Worm (Caenorhabditis elegans) whole organism, L2 larva: ENCODE data around the gene T05H10.1.

Experiments
- C34F6.9 ChIP-seq: fragments of 150-350 bp; optimal IDR thresholded peaks from 2 replicates; lab custom pipeline; 2014; ENCODE audit warnings: missing biosample characterization, missing genetic modification characterization
- F13H6.1 ChIP-seq: sonication (generic microtip); optimal IDR thresholded peaks from 2 replicates; lab custom pipeline; 2016; ENCODE audit warnings: missing genetic modification characterization, missing compliant biosample characterization
- R02D3.7 ChIP-seq: fragments of 150-350 bp; optimal IDR thresholded peaks from 2 replicates; lab custom pipeline; 2014; ENCODE audit warnings: missing biosample characterization, missing genetic modification characterization
- ZK546.5 ChIP-seq: sonication (generic microtip); optimal IDR thresholded peaks from 2 replicates; lab custom pipeline; 2017; ENCODE audit warnings: missing biosample characterization, missing genetic modification characterization
- alr-1 ChIP-seq: fragments of 150-350 bp; optimal IDR thresholded peaks from 2 replicates; lab custom pipeline; 2014; ENCODE audit warnings: missing biosample characterization, missing genetic modification characterization
- aly-2 ChIP-seq: fragments of 150-350 bp; optimal IDR thresholded peaks from 2 replicates; lab custom pipeline; 2014; ENCODE audit warnings: missing biosample characterization, missing genetic modification characterization
- blmp-1 ChIP-seq: sonication (generic microtip); optimal IDR thresholded peaks from 2 replicates; lab custom pipeline; 2017; ENCODE audit warnings: missing genetic modification characterization, mild to moderate bottlenecking, missing compliant biosample characterization, antibody characterized with exemption, moderate library complexity; ENCODE audit not compliant: insufficient read depth
- ceh-16 ChIP-seq: fragments of 150-350 bp; optimal IDR thresholded peaks from 2 replicates; lab custom pipeline; 2014; ENCODE audit warnings: missing biosample characterization, missing genetic modification characterization
- ceh-82 ChIP-seq: fragments of 150-350 bp; optimal IDR thresholded peaks from 2 replicates; lab custom pipeline; 2014; ENCODE audit warnings: missing biosample characterization, missing genetic modification characterization
- dmd-4 ChIP-seq: sonication (generic microtip); optimal IDR thresholded peaks from 2 replicates; lab custom pipeline; 2017; ENCODE audit warnings: missing biosample characterization, missing genetic modification characterization
- egl-27 ChIP-seq: sonication (generic microtip); optimal IDR thresholded peaks from 3 replicates; lab custom pipeline; 2017; ENCODE audit warnings: missing biosample characterization, missing genetic modification reagents, missing genetic modification characterization
- elt-1 ChIP-seq: fragments of 150-350 bp; optimal IDR thresholded peaks from 2 replicates; lab custom pipeline; 2014; ENCODE audit warnings: missing biosample characterization, missing genetic modification characterization
- elt-3 ChIP-seq: sonication (generic microtip); optimal IDR thresholded peaks from 2 replicates; lab custom pipeline; 2017; ENCODE audit warnings: missing biosample characterization, missing genetic modification characterization
- fos-1 ChIP-seq: fragments of 150-350 bp; optimal IDR thresholded peaks from 2 replicates; lab custom pipeline; 2014; ENCODE audit warnings: missing biosample characterization, missing genetic modification characterization
- gmeb-1 ChIP-seq: fragments of 150-350 bp; optimal IDR thresholded peaks from 2 replicates; lab custom pipeline; 2014; ENCODE audit warnings: missing biosample characterization, missing genetic modification characterization
- lin-11 ChIP-seq: fragments of 150-350 bp; sonication (generic microtip); optimal IDR thresholded peaks from 2 replicates; lab custom pipeline; 2014; ENCODE audit warnings: missing biosample characterization, missing genetic modification characterization, inconsistent platforms, mixed read lengths
- lsy-2 ChIP-seq, 2 experiments: fragments of 150-350 bp in 1 of 2; sonication (generic microtip) in 1 of 2; optimal IDR thresholded peaks; 2 replicates each; lab custom pipeline; 2014 to 2017; ENCODE audit warnings: missing biosample characterization in 2 of 2, missing genetic modification characterization in 2 of 2
- mbf-1 ChIP-seq: sonication (generic microtip); optimal IDR thresholded peaks from 2 replicates; lab custom pipeline; 2017; ENCODE audit warnings: missing biosample characterization, missing genetic modification characterization
- mdl-1 ChIP-seq, 2 experiments: fragments of 150-350 bp in 1 of 2; sonication (generic microtip) in 1 of 2; optimal IDR thresholded peaks; 2 replicates each; lab custom pipeline; 2017; ENCODE audit warnings: missing biosample characterization in 2 of 2, missing genetic modification characterization in 2 of 2
- nhr-11 ChIP-seq: fragments of 150-350 bp; optimal IDR thresholded peaks from 2 replicates; lab custom pipeline; 2014; ENCODE audit warnings: missing biosample characterization, missing genetic modification characterization
- nhr-12 ChIP-seq: fragments of 150-350 bp; optimal IDR thresholded peaks from 2 replicates; lab custom pipeline; 2014; ENCODE audit warnings: missing biosample characterization, missing genetic modification characterization
- nhr-129 ChIP-seq: fragments of 150-350 bp; optimal IDR thresholded peaks from 2 replicates; lab custom pipeline; 2014; ENCODE audit warnings: missing biosample characterization, missing genetic modification characterization
- nhr-21 ChIP-seq: fragments of 150-350 bp; optimal IDR thresholded peaks from 2 replicates; lab custom pipeline; 2014; ENCODE audit warnings: missing biosample characterization, missing genetic modification characterization
- nhr-23 ChIP-seq: fragments of 150-350 bp; optimal IDR thresholded peaks from 2 replicates; lab custom pipeline; 2014; ENCODE audit warnings: missing biosample characterization, missing genetic modification reagents, missing genetic modification characterization
- nhr-6 ChIP-seq: fragments of 150-350 bp; optimal IDR thresholded peaks from 2 replicates; lab custom pipeline; 2014; ENCODE audit warnings: missing biosample characterization, missing genetic modification characterization
- sem-4 ChIP-seq: fragments of 150-350 bp; optimal IDR thresholded peaks from 2 replicates; lab custom pipeline; 2014; ENCODE audit warnings: missing biosample characterization, missing genetic modification reagents, missing genetic modification characterization
- skn-1 ChIP-seq: sonication (generic microtip); optimal IDR thresholded peaks from 2 replicates; lab custom pipeline; 2017; ENCODE audit warnings: missing biosample characterization, missing genetic modification characterization
- sma-3 ChIP-seq: sonication (generic microtip); optimal IDR thresholded peaks from 2 replicates; lab custom pipeline; 2016; ENCODE audit warnings: missing genetic modification reagents, missing genetic modification characterization, missing compliant biosample characterization
- sma-9 ChIP-seq, 2 experiments: fragments of 150-350 bp in 1 of 2; sonication (generic microtip) in 1 of 2; optimal IDR thresholded peaks; 2 replicates each; lab custom pipeline; 2014 to 2016; ENCODE audit warnings: missing genetic modification characterization in 2 of 2, mild to moderate bottlenecking in 1 of 2, missing biosample characterization in 1 of 2, missing compliant biosample characterization in 1 of 2, missing genetic modification reagents in 1 of 2, moderate library complexity in 1 of 2
- snpc-4 ChIP-seq: fragments of 150-350 bp; optimal IDR thresholded peaks from 2 replicates; lab custom pipeline; 2014; ENCODE audit warnings: missing biosample characterization, missing genetic modification characterization
- unc-39 ChIP-seq: fragments of 150-350 bp; optimal IDR thresholded peaks from 2 replicates; lab custom pipeline; 2014; ENCODE audit warnings: missing biosample characterization, missing genetic modification characterization
- zag-1 ChIP-seq: fragments of 150-350 bp; optimal IDR thresholded peaks from 2 replicates; lab custom pipeline; 2014; ENCODE audit warnings: missing biosample characterization, missing genetic modification characterization
- ztf-11 ChIP-seq: sonication (generic microtip); optimal IDR thresholded peaks from 2 replicates; lab custom pipeline; 2017; ENCODE audit warnings: missing biosample characterization, missing genetic modification characterization
- ztf-4 ChIP-seq: fragments of 150-350 bp; optimal IDR thresholded peaks from 2 replicates; lab custom pipeline; 2014; ENCODE audit warnings: missing biosample characterization, missing genetic modification characterization

The T05H10.1 gene

DNA sequence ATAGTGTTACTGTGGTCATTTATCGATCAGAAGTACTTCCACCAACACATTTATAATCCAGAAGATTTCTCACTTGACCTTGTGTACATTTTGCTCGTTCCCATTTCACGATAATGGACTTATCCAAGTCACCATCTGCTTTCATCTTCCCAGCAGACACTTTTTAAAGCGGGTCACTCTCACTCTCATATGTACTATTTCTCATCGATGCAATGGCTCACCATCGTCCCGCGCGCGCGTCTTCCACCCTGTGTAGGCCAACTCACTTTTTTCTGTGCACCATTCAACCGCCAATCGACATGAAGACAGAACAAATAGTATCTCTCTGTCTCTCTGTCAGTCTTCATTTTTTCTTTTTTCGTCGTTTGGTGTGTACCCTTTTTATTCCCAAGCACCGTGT, 9.8 kb downstream of the T05H10.1 start:
- TF ChIP-seq aly-2 (tag; lab: Kevin White, UChicago) (no peak), ceh-16 (tag; lab: Kevin White, UChicago) (no peak), zag-1 (no peak), mdl-1 (tag; optimal IDR thresholded peaks at IDR 0.05; lab: Kevin White, UChicago) (no peak), nhr-23 (no peak), nhr-21 (tag; lab: Kevin White, UChicago) (no peak), dmd-4 (tag; lab: Kevin White, UChicago) (no peak), ztf-4 (no peak)

DNA sequence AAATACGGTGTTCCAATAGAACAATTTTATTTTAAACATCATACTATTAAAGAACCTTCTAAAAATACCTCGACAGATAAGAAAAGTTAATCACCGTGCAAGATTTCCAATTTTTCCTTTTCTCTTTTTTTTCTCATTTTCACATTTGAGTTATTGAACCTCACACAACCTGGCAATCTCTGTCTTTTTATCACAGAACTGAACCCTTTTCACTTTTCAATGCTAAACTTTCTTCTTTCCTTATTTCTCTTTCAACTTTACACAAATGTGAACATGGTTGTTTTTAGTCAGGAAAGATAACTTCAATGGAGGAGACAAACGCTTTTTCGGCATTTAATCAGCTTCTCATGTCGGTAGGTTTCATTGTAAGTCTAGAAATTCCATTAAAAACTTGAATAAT, 10.5 kb downstream of the T05H10.1 start, which contains the start of gene T05H10.4:
Gene T05H10.4, plus strand, starts transcription at position 301 of the 400 bp plus-strand sequence.
- no peak for TF ChIP-seq mdl-1 (tag; optimal IDR thresholded peaks at IDR 0.05; lab: Kevin White, UChicago)
- no peak for TF ChIP-seq fos-1
- no peak for TF ChIP-seq elt-1 (tag; lab: Kevin White, UChicago)
- TF ChIP-seq lin-11 (tag; lab: Kevin White, UChicago): no peak
- no peak for TF ChIP-seq mbf-1
- no peak for TF ChIP-seq egl-27
- no peak for TF ChIP-seq nhr-12 (tag; lab: Kevin White, UChicago)
- TF ChIP-seq nhr-11: no peak
- no peak for TF ChIP-seq sma-9 (GFP tag; optimal IDR thresholded peaks at IDR 0.05; lab: Kevin White, UChicago)
- no peak for TF ChIP-seq sma-9 (tag; optimal IDR thresholded peaks at IDR 0.05; lab: Kevin White, UChicago)
- no peak for TF ChIP-seq zag-1
- TF ChIP-seq nhr-129 (tag; lab: Kevin White, UChicago): no peak
- TF ChIP-seq, all 48 proteins: peak for 0

DNA sequence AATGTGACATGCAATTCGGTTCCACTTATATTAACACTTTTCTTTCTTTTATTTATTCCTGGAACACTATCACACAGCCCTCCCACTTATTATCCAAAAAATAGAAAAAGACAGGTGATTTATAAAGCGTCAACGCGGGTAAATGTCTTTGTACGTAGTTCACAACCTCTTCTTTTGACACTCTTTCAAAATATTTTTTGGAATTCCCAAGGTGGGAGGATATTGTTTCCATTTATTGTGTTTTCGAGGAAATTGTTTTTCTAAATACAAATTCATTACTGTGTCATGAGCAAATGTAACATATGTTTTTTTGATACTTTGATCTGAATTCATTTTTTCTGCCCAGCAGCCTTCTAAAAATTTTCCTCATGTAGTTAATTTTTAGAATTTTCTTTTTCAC, 15.5 kb downstream of the T05H10.1 start:
- TF ChIP-seq nhr-6 (tag; lab: Kevin White, UChicago) (no peak), skn-1 (tag; lab: Kevin White, UChicago) (no peak)

DNA sequence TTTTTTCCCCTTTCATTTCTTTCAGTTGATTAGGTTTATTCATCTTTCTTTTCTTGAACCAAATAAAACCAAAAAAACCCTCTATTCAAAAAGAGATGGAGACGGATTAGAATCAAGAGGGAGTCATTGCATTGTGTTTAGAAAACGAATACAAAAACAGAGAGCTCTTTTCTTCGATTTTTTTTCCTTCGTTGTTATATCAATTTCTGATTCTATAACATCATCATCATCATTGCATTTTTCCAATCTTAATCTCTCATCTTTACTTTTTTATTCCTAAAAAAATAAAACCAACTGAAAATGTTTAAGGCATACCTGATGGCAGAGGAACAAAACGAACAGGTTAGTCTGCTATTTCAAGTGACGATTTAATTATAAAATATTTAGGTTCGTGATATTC, 16.4 kb downstream of the T05H10.1 start, which contains the start of gene T05H10.8:
Gene T05H10.8, plus strand, starts transcription at position 301 of the 400 bp plus-strand sequence.
- TF ChIP-seq F13H6.1: no peak
- no peak for TF ChIP-seq blmp-1 (tag; lab: Kevin White, UChicago)
- TF ChIP-seq ZK546.5 (tag; lab: Kevin White, UChicago): no peak
- no peak for TF ChIP-seq nhr-21 (tag; lab: Kevin White, UChicago)
- TF ChIP-seq alr-1: no peak
- TF ChIP-seq C34F6.9 (tag; lab: Kevin White, UChicago): no peak
- no peak for TF ChIP-seq dmd-4 (tag; lab: Kevin White, UChicago)
- no peak for TF ChIP-seq ceh-82 (tag; lab: Kevin White, UChicago)
- TF ChIP-seq elt-3 (tag; lab: Kevin White, UChicago): no peak
- no peak for TF ChIP-seq gmeb-1
- TF ChIP-seq ztf-11: no peak
- no peak for TF ChIP-seq aly-2 (tag; lab: Kevin White, UChicago)
- TF ChIP-seq lin-11 (tag; lab: Kevin White, UChicago): no peak
- TF ChIP-seq snpc-4 (tag; lab: Kevin White, UChicago): no peak
- TF ChIP-seq sem-4 (tag; lab: Kevin White, UChicago): no peak
- TF ChIP-seq lsy-2 (tag; optimal IDR thresholded peaks at IDR 0.05; lab: Kevin White, UChicago): no peak
- no peak for TF ChIP-seq fos-1

DNA sequence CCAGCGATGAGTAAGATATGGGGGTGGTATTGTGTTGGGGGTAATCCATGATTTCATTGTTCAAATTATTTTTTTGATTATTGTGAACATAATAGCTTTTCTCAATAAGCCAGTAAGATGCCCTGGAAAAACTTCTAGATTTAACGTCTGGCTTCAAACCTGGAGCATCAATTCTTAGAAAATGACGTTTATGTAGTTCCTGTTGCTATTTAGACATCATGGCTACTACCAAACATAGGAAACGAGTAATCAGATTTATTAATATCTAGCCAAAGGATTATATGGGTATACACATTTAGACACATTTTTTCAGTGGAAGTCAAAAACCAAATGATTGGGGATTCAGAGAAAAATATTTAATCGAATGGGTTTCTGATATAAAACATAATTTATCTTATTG, 17.1 kb downstream of the T05H10.1 start:
- TF ChIP-seq nhr-21 (tag; lab: Kevin White, UChicago) (peak; percentile 24), sma-3 (GFP tag; lab: Kevin White, UChicago) (no peak), lsy-2 (tag; optimal IDR thresholded peaks at IDR 0.05; lab: Kevin White, UChicago) (no peak), unc-39 (no peak), F13H6.1 (no peak), sma-9 (GFP tag; optimal IDR thresholded peaks at IDR 0.05; lab: Kevin White, UChicago) (peak; percentile 18), sma-9 (tag; optimal IDR thresholded peaks at IDR 0.05; lab: Kevin White, UChicago) (no peak), R02D3.7 (no peak)
- TF ChIP-seq, all 48 proteins: peak for 2
